Worm (Caenorhabditis elegans): Measurements from ENCODE around the gene str-32.

DNA sequence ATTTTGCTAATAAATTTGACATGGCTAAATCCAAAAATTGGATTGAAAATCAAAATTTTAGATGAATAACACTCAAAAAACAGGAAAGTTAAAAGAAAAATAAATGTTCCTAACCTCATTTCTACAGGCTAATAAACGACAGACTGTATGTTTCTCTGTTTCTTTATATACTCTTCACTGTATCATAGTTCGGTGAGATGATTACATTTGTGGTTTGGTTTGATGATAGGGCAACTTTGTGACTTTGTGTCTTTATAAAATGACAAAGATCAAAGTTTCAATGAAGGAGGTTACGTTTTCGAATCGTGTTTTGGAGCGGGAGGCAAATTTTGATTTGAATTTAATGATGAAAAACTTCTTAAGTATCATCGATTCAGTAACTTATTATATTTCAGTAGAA, 8.2 kb upstream of the str-32 start, which contains the start of gene ugt-12:
- TF ChIP-seq tag-97 (GFP tag; IDR thresholded peaks at IDR 0.05), result no peak
- no peak for TF ChIP-seq unc-62 (GFP tag; optimal IDR thresholded peaks at IDR 0.05 in 1 of 2)
- TF ChIP-seq unc-62 (tag; optimal IDR thresholded peaks at IDR 0.05), result no peak
- TF ChIP-seq R02D3.7 (tag; optimal IDR thresholded peaks at IDR 0.05), result no peak

Measured in whole organism, L4 larva.